Worm (Caenorhabditis elegans) whole organism, young adult: ENCODE data around the gene F18A12.7.

Source experiments
- B0035.1 ChIP-seq: sonication (generic microtip); optimal IDR thresholded peaks from 2 replicates; lab custom pipeline; 2016; ENCODE audit warnings: missing genetic modification characterization, mild to moderate bottlenecking, missing compliant biosample characterization, missing genotype, missing genetic modification reagents
- B0261.1 ChIP-seq: sonication (generic microtip); optimal IDR thresholded peaks from 2 replicates; lab custom pipeline; 2016; ENCODE audit warnings: mild to moderate bottlenecking, missing genetic modification characterization, moderate library complexity, missing compliant biosample characterization
- C17E4.6 ChIP-seq: fragments of 200-800 bp; sonication (Bioruptor generic); IDR thresholded peaks from 2 replicates; pipeline ENCODE4 v1.3.6; 2022; ENCODE audit warnings: missing genetic modification reagents, missing genetic modification characterization, missing compliant biosample characterization
- F37B4.10 ChIP-seq: fragments of 200-800 bp; sonication (Bioruptor generic); IDR thresholded peaks from 2 replicates; pipeline ENCODE4 v1.3.6; 2022; ENCODE audit warnings: missing genetic modification characterization, missing compliant biosample characterization
- F39B2.1 ChIP-seq: fragments of 200-800 bp; sonication (Bioruptor generic); IDR thresholded peaks from 2 replicates; pipeline ENCODE4 v1.3.6; 2022; ENCODE audit warnings: missing genetic modification reagents, missing genetic modification characterization, missing compliant biosample characterization
- F52B5.7 ChIP-seq: sonication (generic microtip); optimal IDR thresholded peaks from 2 replicates; lab custom pipeline; 2016; ENCODE audit warnings: mild to moderate bottlenecking, missing genetic modification characterization, missing compliant biosample characterization
- F55B11.4 ChIP-seq: sonication (generic microtip); optimal IDR thresholded peaks from 2 replicates; lab custom pipeline; 2016; ENCODE audit warnings: missing compliant biosample characterization, missing genetic modification characterization, borderline replicate concordance; ENCODE audit not compliant: insufficient read depth
- Y79H2A.3 ChIP-seq: fragments of 200-800 bp; sonication (Bioruptor generic); conservative IDR thresholded peaks from 2 replicates; pipeline ENCODE4 v1.3.6; 2022; ENCODE audit warnings: missing genetic modification reagents, missing genetic modification characterization, missing compliant biosample characterization
- Y95B8A.8 ChIP-seq: fragments of 200-800 bp; sonication (Bioruptor generic); IDR thresholded peaks from 2 replicates; pipeline ENCODE4 v1.3.6; 2022; ENCODE audit warnings: missing genetic modification reagents, missing genetic modification characterization, missing compliant biosample characterization
- akir-1 ChIP-seq: fragments of 200-800 bp; sonication (Bioruptor generic); optimal IDR thresholded peaks from 2 replicates; lab custom pipeline; 2018; ENCODE audit warnings: mild to moderate bottlenecking, missing genetic modification characterization, moderate library complexity, missing compliant biosample characterization
- aptf-2 ChIP-seq: fragments of 200-800 bp; sonication (Bioruptor generic); conservative IDR thresholded peaks from 2 replicates; pipeline ENCODE4 v1.3.6; 2022; ENCODE audit warnings: missing genetic modification reagents, missing genetic modification characterization, missing compliant biosample characterization
- atf-7 ChIP-seq: sonication (generic microtip); optimal IDR thresholded peaks from 2 replicates; lab custom pipeline; 2017; ENCODE audit warnings: mild to moderate bottlenecking, missing genetic modification characterization, missing compliant biosample characterization
- attf-3 ChIP-seq: fragments of 200-800 bp; sonication (Bioruptor generic); conservative IDR thresholded peaks from 2 replicates; pipeline ENCODE4 v1.3.6; 2022; ENCODE audit warnings: missing genetic modification reagents, missing genetic modification characterization, missing compliant biosample characterization
- bed-1 ChIP-seq: fragments of 200-800 bp; sonication (Bioruptor generic); IDR thresholded peaks from 2 replicates; pipeline ENCODE4 v1.3.6; 2022; ENCODE audit warnings: missing genetic modification reagents, missing genetic modification characterization, missing compliant biosample characterization
- ccch-3 ChIP-seq: fragments of 200-800 bp; sonication (Bioruptor generic); optimal IDR thresholded peaks from 2 replicates; lab custom pipeline; 2018; ENCODE audit warnings: mild to moderate bottlenecking, missing genetic modification characterization, missing compliant biosample characterization
- cebp-1 ChIP-seq, 2 experiments: fragments of 200-800 bp in 1 of 2; sonication (Bioruptor generic) in 1 of 2; sonication (generic microtip) in 1 of 2; IDR thresholded peaks in 1 of 2; optimal IDR thresholded peaks in 1 of 2; 2 replicates each; pipeline versions ENCODE4 v1.3.6 to Lab custom; 2017 to 2022; ENCODE audit warnings: missing compliant biosample characterization in 2 of 2, missing genetic modification characterization in 2 of 2, mild to moderate bottlenecking in 1 of 2, missing genetic modification reagents in 1 of 2, moderate library complexity in 1 of 2
- cebp-2 ChIP-seq: fragments of 200-800 bp; sonication (Bioruptor generic); IDR thresholded peaks from 2 replicates; pipeline ENCODE4 v1.3.6; 2022; ENCODE audit warnings: missing genetic modification characterization, missing compliant biosample characterization
- ceh-100 ChIP-seq: fragments of 200-800 bp; sonication (Bioruptor generic); IDR thresholded peaks from 2 replicates; pipeline ENCODE4 v1.3.6; 2022; ENCODE audit warnings: missing genetic modification reagents, missing genetic modification characterization, missing compliant biosample characterization
- chd-7 ChIP-seq: sonication (generic microtip); optimal IDR thresholded peaks from 2 replicates; lab custom pipeline; 2016; ENCODE audit warnings: mild to moderate bottlenecking, missing genetic modification characterization, moderate library complexity, missing compliant biosample characterization
- die-1 ChIP-seq: sonication (generic microtip); optimal IDR thresholded peaks from 2 replicates; lab custom pipeline; 2016; ENCODE audit warnings: missing genotype, mild to moderate bottlenecking, missing genetic modification characterization, missing compliant biosample characterization
- dpl-1 ChIP-seq: fragments of 150-350 bp; optimal IDR thresholded peaks from 2 replicates; lab custom pipeline; 2014; ENCODE audit warnings: missing biosample characterization, missing genetic modification reagents, missing genetic modification characterization
- ets-4 ChIP-seq: fragments of 200-800 bp; sonication (Bioruptor generic); optimal IDR thresholded peaks from 2 replicates; lab custom pipeline; 2018; ENCODE audit warnings: mild to moderate bottlenecking, missing genetic modification characterization, missing compliant biosample characterization
- hlh-12 ChIP-seq: sonication (generic microtip); optimal IDR thresholded peaks from 2 replicates; lab custom pipeline; 2016; ENCODE audit warnings: missing genetic modification characterization, missing compliant biosample characterization
- hlh-26 ChIP-seq: fragments of 200-800 bp; sonication (Bioruptor generic); conservative IDR thresholded peaks from 2 replicates; pipeline ENCODE4 v1.3.6; 2022; ENCODE audit warnings: missing genetic modification reagents, missing genetic modification characterization, missing compliant biosample characterization
- hmg-1.2 ChIP-seq: fragments of 200-800 bp; sonication (Bioruptor generic); IDR thresholded peaks from 2 replicates; pipeline ENCODE4 v1.3.6; 2022; ENCODE audit warnings: missing genetic modification reagents, missing genetic modification characterization, missing compliant biosample characterization
- lag-1 ChIP-seq: fragments of 200-800 bp; sonication (Bioruptor generic); IDR thresholded peaks from 2 replicates; pipeline ENCODE4 v1.3.6; 2022; ENCODE audit warnings: missing genetic modification reagents, missing genetic modification characterization, missing compliant biosample characterization
- let-526 ChIP-seq: fragments of 200-800 bp; sonication (Bioruptor generic); IDR thresholded peaks from 2 replicates; pipeline ENCODE4 v1.3.6; 2022; ENCODE audit warnings: missing genetic modification reagents, missing genetic modification characterization, missing compliant biosample characterization
- lin-54 ChIP-seq: fragments of 200-800 bp; sonication (Bioruptor generic); optimal IDR thresholded peaks from 2 replicates; lab custom pipeline; 2018; ENCODE audit warnings: mild to moderate bottlenecking, missing genetic modification characterization, missing compliant biosample characterization
- lir-1 ChIP-seq: fragments of 200-800 bp; sonication (Bioruptor generic); conservative IDR thresholded peaks from 2 replicates; pipeline ENCODE4 v1.3.6; 2022; ENCODE audit warnings: missing genetic modification reagents, missing genetic modification characterization, missing compliant biosample characterization
- madf-10 ChIP-seq: sonication (generic microtip); optimal IDR thresholded peaks from 2 replicates; lab custom pipeline; 2016; ENCODE audit warnings: mild to moderate bottlenecking, missing genetic modification characterization, missing compliant biosample characterization
- madf-8 ChIP-seq: fragments of 200-800 bp; sonication (Bioruptor generic); conservative IDR thresholded peaks from 2 replicates; pipeline ENCODE4 v1.3.6; 2022; ENCODE audit warnings: missing genetic modification reagents, missing genetic modification characterization, missing compliant biosample characterization
- mcd-1 ChIP-seq: fragments of 200-800 bp; sonication (Bioruptor generic); IDR thresholded peaks from 2 replicates; pipeline ENCODE4 v1.3.6; 2022; ENCODE audit warnings: missing genetic modification reagents, missing genetic modification characterization, missing compliant biosample characterization
- nhr-120 ChIP-seq: fragments of 200-800 bp; sonication (Bioruptor generic); IDR thresholded peaks from 2 replicates; pipeline ENCODE4 v1.3.6; 2022; ENCODE audit warnings: missing genetic modification characterization, missing compliant biosample characterization
- rcor-1 ChIP-seq: fragments of 200-800 bp; sonication (Bioruptor generic); IDR thresholded peaks from 2 replicates; pipeline ENCODE4 v1.3.6; 2022; ENCODE audit warnings: missing genetic modification reagents, missing genetic modification characterization, missing compliant biosample characterization
- snpc-1.3 ChIP-seq: sonication (generic microtip); optimal IDR thresholded peaks from 2 replicates; lab custom pipeline; 2017; ENCODE audit warnings: missing genetic modification characterization, mild to moderate bottlenecking, missing compliant biosample characterization, antibody characterized with exemption, moderate library complexity, missing genotype, missing genetic modification reagents; ENCODE audit not compliant: insufficient read depth
- snpc-4 ChIP-seq, 5 experiments: fragments of 150-350 bp in 1 of 5; sonication (generic microtip) in 4 of 5; optimal IDR thresholded peaks; 2 replicates each; lab custom pipeline; 2014 to 2018; ENCODE audit warnings: missing genetic modification characterization in 5 of 5, missing biosample characterization in 3 of 5, antibody characterized with exemption in 2 of 5, mild to moderate bottlenecking in 2 of 5, missing compliant biosample characterization in 2 of 5, missing genotype in 2 of 5, moderate library complexity in 2 of 5, missing genetic modification reagents in 1 of 5
- unc-130 ChIP-seq: sonication (generic microtip); optimal IDR thresholded peaks from 2 replicates; lab custom pipeline; 2016; ENCODE audit warnings: missing genetic modification reagents, missing genetic modification characterization, missing compliant biosample characterization
- unc-62 ChIP-seq: fragments of 150-350 bp; optimal IDR thresholded peaks from 2 replicates; lab custom pipeline; 2014; ENCODE audit warnings: missing biosample characterization, missing genetic modification reagents, missing genetic modification characterization
- zfh-2 ChIP-seq: fragments of 200-800 bp; sonication (Bioruptor generic); conservative IDR thresholded peaks from 2 replicates; pipeline ENCODE4 v1.3.6; 2022; ENCODE audit warnings: missing genetic modification reagents, missing genetic modification characterization, missing compliant biosample characterization
- ztf-6 ChIP-seq: fragments of 200-800 bp; sonication (Bioruptor generic); IDR thresholded peaks from 2 replicates; pipeline ENCODE4 v1.3.6; 2022; ENCODE audit warnings: missing genetic modification reagents, missing genetic modification characterization, missing compliant biosample characterization

The F18A12.7 gene

DNA sequence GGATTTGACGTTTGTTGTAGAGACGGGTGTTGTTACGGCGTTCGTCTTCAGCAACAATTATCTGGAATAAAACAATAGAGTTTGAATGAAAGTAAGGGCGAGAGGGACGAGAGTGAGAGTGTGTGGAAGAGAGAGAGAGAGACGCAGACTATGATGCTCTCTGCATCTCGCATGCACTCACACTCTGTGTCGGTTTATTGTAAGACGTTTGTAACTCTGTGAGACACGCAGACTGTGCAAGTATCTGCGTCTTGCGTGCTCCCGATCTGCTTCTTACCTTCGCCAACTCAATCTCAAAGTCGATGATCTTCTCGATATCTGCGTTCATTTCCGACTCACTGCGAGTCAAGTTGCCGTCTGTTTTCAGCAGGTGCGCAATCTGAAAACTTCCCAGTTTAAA, 8.7 kb upstream of the F18A12.7 start:
- TF ChIP-seq lir-1 (GFP tag; lab: Robert Waterston, UW) (no peak), hmg-1.2 (GFP tag; lab: Robert Waterston, UW) (peak; percentile 34; the same call in 1 of the 2 replicates), F37B4.10 (GFP tag; lab: Robert Waterston, UW) (no peak), nhr-120 (GFP tag; lab: Robert Waterston, UW) (no peak)

DNA sequence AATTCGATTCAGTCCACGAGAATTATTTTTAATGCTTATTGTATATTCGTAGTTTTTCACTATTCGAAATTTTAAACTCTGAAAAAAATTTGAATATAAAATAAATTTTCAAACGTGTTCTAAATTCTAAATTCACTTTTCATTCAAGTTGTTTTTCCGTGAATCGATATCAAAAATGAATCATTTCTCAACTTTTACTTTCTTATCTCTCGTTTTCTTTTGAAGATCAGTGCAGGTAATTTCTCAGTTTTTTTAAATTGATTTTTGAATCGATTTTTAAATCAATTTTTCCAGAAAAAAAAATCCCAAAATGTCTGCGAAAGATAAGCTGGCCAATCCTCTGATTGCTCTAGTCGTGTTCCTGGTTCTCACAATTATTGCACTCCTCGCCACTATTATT, 2.2 kb upstream of the F18A12.7 start, which contains the start of gene nep-6:
TSS of gene nep-6 (plus strand) at position 301 of the 400 bp plus-strand sequence.
- TF ChIP-seq madf-8 = no peak
- no peak for TF ChIP-seq dpl-1 (GFP tag; lab: Kevin White, UChicago)
- no peak for TF ChIP-seq Y95B8A.8
- TF ChIP-seq die-1 (tag; lab: Kevin White, UChicago) = no peak
- TF ChIP-seq F52B5.7 = no peak
- no peak for TF ChIP-seq B0261.1 (tag; lab: Kevin White, UChicago)

DNA sequence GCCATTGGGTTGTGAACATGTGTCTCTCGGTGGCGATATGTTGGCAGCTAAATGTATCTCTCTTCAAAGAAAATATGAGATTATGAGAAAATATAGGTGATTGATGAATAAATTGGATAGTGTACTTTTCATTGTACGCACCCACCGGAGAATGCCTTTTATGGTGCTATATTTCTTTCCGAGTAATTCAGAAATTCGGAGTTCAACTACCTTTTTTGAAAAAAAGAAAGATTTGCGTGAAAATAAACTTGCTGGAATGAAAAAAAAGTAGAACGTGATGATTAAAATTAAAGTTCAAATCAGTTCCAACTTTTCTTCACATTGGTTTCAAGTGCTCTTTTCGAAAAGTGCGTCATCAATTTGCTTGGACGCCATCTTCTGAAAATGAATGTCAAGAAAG, 10.7 kb downstream of the F18A12.7 start, which contains the start of gene nep-8:
TSS of gene nep-8 (plus strand) at position 301 of the 400 bp plus-strand sequence.
- TF ChIP-seq akir-1 (GFP tag; lab: Kevin White, UChicago) (no peak), ceh-100 (GFP tag; lab: Robert Waterston, UW) (no peak), B0035.1 (no peak), F39B2.1 (GFP tag; lab: Robert Waterston, UW) (no peak), zfh-2 (GFP tag; lab: Robert Waterston, UW) (no peak), lir-1 (GFP tag; lab: Robert Waterston, UW) (no peak), hlh-26 (no peak), lin-54 (GFP tag; lab: Kevin White, UChicago) (no peak), aptf-2 (GFP tag; lab: Robert Waterston, UW) (no peak), hlh-12 (tag; lab: Kevin White, UChicago) (no peak), atf-7 (tag; lab: Kevin White, UChicago) (no peak), cebp-2 (no peak), Y79H2A.3 (GFP tag; lab: Robert Waterston, UW) (no peak), snpc-1.3 (no peak), bed-1 (GFP tag; lab: Robert Waterston, UW) (no peak)

DNA sequence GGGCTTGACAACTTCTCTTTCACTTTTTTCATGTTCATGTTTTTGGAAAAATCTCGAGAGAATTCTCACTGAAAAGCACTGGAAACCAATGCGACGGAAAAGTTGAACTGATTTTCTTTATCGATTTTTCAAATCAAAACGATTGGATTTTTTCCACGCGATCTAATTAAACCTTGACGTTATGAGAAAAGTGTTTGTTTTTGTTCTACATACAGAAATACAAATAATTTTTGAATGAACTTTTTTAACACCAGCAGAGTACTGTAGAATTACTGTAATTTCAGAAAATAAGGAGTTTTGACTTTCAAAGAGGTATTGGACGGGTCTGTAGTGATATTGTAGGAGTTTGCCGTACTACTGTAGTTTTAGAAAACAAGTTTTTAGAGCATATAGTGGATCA, 11.4 kb downstream of the F18A12.7 start, which contains the start of gene nep-10:
TSS of gene nep-10 (minus strand) at position 101 of the 400 bp plus-strand sequence.
- TF ChIP-seq ccch-3 (no peak), rcor-1 (GFP tag; lab: Robert Waterston, UW) (no peak), let-526 (GFP tag; lab: Robert Waterston, UW) (no peak), unc-62 (no peak), C17E4.6 (GFP tag; lab: Robert Waterston, UW) (no peak), chd-7 (no peak), lag-1 (GFP tag; lab: Robert Waterston, UW) (no peak), madf-10 (tag; lab: Kevin White, UChicago) (no peak)

DNA sequence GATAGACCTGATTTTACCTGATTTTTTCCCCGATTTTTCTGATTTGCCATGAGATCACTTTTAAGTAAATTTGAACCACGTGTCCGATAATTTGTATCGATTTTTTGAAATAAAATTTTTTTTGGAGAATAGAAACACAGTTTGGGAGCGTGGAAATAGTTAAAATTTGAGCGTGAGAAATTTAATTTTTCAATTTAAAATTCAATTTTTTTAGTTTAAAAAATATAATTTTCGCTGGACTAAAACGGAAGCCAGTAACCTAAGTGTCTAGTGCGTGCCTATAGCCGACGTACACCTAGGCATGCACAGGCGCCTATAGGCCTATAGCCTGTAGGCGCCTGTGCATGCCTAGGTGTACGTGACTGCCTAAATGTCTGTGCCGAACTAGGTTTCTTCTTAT, 15.1 kb downstream of the F18A12.7 start, which contains the start of gene nep-9:
TSS of gene nep-9 (minus strand) at position 101 of the 400 bp plus-strand sequence.
- TF ChIP-seq hlh-12 (tag; lab: Kevin White, UChicago) (no peak), mcd-1 (no peak), Y79H2A.3 (GFP tag; lab: Robert Waterston, UW) (no peak), unc-130 (no peak), cebp-1 (GFP tag; IDR thresholded peaks at IDR 0.05; lab: Robert Waterston, UW) (no peak), cebp-1 (tag; optimal IDR thresholded peaks at IDR 0.05; lab: Kevin White, UChicago) (no peak), ztf-6 (no peak), ets-4 (GFP tag; lab: Kevin White, UChicago) (no peak), snpc-4 (GFP tag; optimal IDR thresholded peaks at IDR 0.05; lab: Kevin White, UChicago) (no peak), snpc-4 (tag; optimal IDR thresholded peaks at IDR 0.05; lab: Kevin White, UChicago) (no peak), F52B5.7 (no peak), attf-3 (no peak), bed-1 (GFP tag; lab: Robert Waterston, UW) (no peak), F55B11.4 (tag; lab: Kevin White, UChicago) (no peak)
- TF ChIP-seq, all 124 proteins: peak for 0
